Fruit fly (Drosophila melanogaster) whole organism, larva: Measurements from ENCODE around the gene Sgp.

Source experiments
- noc ChIP-seq: fragments of 200-800 bp; sonication (Bioruptor generic); optimal IDR thresholded peaks from 3 replicates; lab custom pipeline; 2019; ENCODE audit warnings: missing biosample characterization, mild to moderate bottlenecking, missing genetic modification characterization, moderate library complexity

The Sgp gene

DNA sequence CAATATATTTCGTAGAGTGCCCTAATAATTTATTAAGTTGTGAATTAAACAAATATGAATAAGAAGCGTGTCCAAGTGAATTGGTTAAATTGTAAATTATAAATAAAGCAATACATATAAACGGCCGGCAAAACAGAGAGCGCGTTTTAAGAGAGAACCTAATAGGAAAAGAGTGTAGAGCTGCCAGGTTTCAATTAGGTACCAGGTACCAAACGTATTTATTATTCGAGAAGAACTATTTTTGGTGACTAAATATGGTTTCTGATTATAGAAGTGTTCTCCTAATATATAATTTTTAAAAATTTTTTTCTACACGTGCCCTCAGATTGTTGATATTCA lies 22.7 kb downstream of the Sgp start:
- no peak for TF ChIP-seq noc (tag; lab: Kevin White, UChicago)

- no peak for TF ChIP-seq noc (tag; lab: Kevin White, UChicago)
Measured at dm6 chr2L:8542639-8543038, 23.1 kb downstream of the Sgp start.

DNA sequence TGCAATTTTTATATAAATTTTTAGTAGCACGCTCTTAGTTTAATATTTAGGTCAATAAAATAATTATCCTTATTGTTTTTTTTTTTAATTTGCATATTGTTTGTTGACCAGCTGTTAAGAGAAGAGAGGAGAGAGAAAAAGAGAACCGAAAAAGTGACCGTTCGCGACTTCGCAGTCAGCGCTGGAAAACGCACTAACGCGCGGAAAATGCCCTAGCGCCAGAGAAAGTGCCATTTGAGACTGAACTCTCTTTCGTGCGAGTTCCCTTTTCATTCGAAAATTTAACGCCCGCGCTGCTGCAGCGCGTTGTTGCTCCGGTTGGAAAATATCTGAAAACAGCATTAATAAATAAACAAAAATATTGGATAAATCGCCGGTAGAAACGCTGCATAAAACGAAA lies 23.6 kb downstream of the Sgp start:
- no peak for TF ChIP-seq noc (tag; lab: Kevin White, UChicago)

DNA sequence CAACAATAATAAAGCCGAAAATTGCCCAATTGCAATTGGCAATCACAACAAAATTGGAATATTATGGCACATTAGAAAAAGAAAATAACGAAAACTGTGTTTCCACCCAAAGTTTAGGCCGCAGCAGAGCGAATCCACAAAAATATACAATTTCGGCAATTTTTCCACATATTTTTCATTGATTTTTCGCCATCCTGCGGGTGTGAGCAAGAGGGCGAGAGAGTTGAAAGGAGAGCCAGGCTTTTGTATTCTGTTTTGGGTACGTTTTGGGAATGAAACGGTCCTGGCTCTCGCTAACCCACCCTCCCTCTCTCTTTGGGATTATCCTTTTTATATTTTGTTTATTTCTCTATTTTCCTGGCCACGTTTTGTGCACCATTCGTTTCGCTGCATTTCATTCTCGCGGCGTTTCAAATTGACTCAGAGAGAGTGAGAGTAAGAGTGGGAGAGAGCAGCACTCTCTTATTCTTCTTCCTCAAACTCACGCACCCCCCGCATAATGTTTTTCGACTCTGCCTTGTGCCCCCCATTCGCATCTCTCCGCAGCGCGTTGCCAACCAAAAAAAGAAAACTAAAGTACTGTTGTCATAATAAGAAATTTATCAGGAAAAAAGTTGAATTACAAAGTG lies 24.4 kb downstream of the Sgp start:
- no peak for TF ChIP-seq noc (tag; lab: Kevin White, UChicago)

dm6 chr2L:8544636-8545035 lies 25.1 kb downstream of the Sgp start:
- no peak for TF ChIP-seq noc (tag; lab: Kevin White, UChicago)

DNA sequence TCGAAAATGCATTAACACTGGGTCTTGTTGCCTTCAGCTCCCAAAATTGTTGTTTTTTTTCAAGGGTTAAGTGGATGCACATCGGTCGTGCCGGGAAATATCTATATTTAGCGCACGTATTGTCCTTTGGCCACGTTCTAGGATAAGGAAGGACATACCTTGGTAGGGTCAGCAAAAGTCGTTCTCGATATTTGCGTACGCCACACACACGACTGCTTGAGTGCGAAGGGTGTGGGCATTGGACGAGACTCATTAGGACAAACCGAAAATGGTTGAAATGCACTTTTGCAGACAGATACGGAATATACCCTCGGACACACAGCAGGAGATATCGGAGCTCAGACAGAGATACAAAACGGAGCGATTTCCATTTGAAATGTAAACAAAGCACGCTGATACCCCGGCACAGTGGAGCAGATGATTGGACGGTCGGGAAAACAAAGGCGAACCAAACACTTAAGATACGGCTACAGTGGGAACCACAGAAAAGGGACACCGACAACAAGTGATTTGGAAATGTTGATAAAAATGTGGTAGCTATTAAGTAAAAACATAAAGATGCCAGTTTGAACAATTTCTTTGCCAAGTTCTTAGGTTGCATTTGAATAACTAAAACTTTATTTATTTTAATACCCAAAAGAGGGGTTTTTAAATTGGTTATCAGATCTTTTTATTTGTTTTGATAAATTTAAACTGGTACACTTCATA lies 26.1 kb downstream of the Sgp start:
- no peak for TF ChIP-seq noc (tag; lab: Kevin White, UChicago)

- TF ChIP-seq noc (tag; lab: Kevin White, UChicago) = no peak
Measured at dm6 chr2L:8548118-8548517, 28.6 kb downstream of the Sgp start.

- TF ChIP-seq noc (tag; lab: Kevin White, UChicago) = no peak
Measured at dm6 chr2L:8552472-8552871, 33.0 kb downstream of the Sgp start.

- TF ChIP-seq noc (tag; lab: Kevin White, UChicago) = peak; percentile 3
Measured at dm6 chr2L:8553789-8554626, 34.5 kb downstream of the Sgp start.

DNA sequence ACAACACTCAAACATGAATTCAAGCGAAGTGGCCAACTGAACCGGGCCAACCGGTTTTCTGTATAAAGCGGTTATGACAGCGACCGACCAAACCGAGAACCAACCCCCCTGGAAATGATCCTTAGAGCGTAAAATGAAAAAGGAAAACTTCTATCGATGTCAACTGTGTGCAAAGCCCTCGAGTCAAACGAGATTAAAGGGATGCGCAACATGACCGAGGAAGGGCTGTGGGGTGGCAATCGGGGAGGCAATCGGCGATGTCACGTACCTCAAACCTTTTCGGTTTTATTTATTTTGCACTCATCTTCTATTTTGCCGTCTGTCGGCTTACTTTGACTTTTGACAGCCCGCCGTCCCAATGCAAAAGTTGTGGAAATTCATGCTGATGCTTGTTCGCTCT lies 36.7 kb downstream of the Sgp start:
- no peak for TF ChIP-seq noc (tag; lab: Kevin White, UChicago)

dm6 chr2L:8570408-8571072 lies 51.0 kb downstream of the Sgp start:
- peak; percentile 81 for TF ChIP-seq noc (tag; lab: Kevin White, UChicago)
